Fruit fly (Drosophila melanogaster) whole organism, larva: Measurements from ENCODE around the gene Ns4.

Experiments used
- noc ChIP-seq: fragments of 200-800 bp; sonication (Bioruptor generic); optimal IDR thresholded peaks from 3 replicates; lab custom pipeline; 2019; ENCODE audit warnings: missing biosample characterization, mild to moderate bottlenecking, missing genetic modification characterization, moderate library complexity

Ns4 gene

DNA sequence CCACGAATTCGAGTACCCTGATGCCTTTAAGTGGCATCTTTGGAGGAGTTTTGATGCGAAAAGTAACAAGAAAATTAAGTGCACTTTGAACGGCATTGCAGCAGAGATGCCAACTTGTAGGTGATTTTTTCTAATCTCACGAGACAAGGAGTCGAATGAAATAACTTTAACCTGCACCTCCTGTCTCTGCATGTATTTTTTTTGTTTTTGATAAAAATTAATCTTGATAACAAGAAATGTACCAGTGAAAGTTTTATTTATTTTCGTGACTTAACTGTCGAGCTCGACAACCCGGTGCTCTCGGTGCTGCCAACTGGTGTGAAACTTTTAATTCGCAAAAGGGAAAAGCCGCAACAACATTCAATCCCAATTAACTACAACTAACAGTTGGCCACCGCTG lies at the start of gene Ns4, which contains the start of gene Amacr:
Ns4 (plus strand) TSS at position 317 of the 400 bp plus-strand sequence.
Amacr (minus strand) TSS at position 182 of the 400 bp plus-strand sequence.
- peak; percentile 67 for TF ChIP-seq noc (tag; lab: Kevin White, UChicago)

DNA sequence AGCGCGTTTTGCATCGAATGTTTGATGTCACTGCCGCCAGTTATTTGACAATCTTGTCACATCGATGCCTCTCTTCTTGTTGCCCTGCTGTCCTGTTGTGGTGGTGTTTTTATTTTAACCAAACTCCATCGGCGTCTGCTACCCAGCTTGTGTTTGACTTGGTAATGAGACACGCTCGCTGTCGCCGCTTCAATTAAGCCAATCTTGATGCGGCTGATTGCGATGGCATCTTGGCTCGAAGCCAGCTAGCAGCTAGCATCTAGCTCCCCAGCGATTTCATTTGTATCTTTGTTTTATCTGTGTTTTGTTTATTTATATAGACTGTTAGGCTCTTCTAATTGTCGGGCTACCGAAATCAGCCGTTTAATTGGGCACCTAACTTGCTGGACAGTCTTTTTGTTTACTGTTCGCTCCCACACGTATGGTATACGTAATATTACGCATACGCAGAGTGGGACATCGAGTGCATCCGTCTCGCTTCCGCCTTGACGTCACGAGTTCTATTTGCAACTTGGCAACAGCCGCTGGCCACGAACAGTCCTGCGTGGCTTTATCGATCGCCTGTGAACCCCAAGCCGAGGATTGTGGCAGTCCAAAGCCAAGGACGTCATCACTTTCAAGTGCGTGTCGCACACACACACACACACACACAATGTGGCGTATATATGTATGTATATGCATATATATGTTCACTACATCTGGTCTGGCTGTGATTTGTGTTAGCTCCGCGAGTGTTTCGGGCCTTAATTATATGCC lies 47.6 kb upstream of the Ns4 start:
- TF ChIP-seq noc (tag; lab: Kevin White, UChicago) = no peak

DNA sequence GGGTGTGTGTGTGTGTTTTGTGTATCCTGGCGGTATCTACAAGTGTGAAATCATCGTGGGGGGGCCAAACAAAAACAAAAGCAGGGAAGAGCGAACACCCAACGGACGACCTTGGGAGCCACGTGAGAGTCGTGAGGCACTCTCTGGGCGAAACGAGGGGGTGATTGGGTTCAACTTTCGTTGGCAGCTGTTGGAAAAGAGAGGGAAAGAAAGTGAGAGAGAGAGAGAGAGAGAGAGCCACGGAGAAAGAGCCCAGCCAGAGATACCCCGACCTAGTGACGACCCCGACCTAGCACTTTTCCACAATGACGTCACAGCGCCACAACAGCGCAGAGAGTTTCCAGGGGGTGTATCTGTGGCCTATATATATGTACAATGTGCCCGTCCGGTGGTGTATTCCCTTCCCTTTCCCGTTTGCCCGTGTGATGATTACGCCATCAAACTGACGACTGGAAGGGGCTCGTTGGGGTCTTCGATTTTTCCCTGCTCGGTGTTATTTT lies 46.4 kb upstream of the Ns4 start:
- no peak for TF ChIP-seq noc (tag; lab: Kevin White, UChicago)

DNA sequence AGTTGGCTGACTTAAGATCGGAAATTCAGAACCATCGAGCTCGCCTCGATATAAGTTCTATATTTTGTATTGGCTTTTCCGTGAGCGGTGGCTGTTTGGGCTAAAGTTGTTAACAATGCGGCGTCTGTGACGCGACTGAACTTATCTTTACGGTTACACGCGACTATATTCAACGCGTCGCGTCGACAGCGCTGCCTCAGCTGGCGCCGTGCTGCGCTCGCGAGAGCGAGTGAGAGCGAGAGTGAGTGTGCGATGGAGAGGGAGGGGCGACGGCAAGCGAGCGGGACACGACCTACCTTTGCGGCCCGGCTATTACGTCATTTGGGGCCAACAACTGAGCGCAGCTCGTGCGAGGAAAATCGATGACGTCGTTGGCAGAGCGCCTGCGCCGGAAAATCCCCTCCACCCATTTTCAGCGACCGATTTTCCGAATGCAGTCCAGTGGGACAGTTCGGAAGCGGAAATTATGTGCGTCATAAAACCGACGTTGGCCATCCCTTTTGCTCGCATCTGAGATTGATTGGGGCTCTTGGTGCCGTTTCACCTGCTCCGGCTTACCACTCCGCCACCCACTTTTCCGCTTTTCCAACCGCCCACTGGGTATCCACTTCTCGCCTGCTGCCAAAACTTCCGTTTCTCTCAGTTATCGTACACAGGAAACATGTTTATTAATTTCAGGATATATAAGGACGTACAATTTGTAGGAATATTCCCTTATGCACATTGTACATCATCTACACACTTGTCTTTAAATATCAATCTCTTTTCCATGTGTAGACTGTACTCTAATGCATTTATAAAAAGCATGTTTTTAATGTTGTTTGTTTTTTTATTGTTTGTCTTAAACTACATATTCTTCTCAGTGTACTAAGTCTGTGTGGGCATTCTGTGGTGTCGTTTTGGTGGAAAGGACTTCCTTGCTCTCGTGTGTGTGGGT lies 37.5 kb upstream of the Ns4 start, which contains the start of gene Hr38:
Hr38 (minus strand) TSS at position 121 of the 937 bp plus-strand sequence.
- TF ChIP-seq noc (tag; lab: Kevin White, UChicago) = peak; percentile 13

DNA sequence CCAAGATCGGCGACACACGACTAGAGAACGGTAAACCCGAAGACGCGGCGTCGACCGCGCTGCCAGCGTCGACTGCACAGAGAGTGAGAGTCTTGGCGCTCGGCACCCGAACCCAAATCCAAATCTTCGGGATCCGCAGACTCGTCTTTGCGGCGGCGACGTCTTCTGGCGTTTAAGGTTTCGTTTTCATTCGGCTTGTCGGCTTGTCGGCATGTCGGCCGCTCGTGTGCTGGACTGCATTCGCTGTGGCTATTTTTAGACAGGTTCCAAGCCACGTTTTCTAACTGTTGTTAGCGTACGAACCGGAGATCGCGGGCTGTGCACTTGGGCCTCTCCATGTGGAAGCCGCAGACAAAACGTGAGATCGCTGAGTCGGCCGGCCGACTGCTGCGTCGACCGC lies 36.2 kb upstream of the Ns4 start:
- TF ChIP-seq noc (tag; lab: Kevin White, UChicago) = no peak

DNA sequence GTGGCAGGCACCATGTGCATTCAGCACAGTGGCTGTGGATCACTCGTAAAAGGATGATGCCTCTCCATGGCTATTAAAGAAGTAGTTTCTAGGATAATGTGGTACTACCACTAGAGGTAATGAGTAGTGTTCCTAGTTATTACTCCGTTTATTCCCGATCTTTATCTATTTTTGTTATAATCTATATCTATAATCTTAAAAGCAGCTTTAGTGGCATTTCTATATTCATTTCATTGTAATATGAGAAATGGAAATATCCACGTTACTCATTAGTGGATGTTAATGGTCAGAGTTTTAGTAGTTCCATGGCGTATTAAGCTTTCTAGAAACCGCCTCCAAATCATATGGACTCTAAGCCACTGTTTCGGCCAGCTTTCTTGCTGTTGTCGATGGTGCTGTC lies 35.6 kb upstream of the Ns4 start:
- no peak for TF ChIP-seq noc (tag; lab: Kevin White, UChicago)

DNA sequence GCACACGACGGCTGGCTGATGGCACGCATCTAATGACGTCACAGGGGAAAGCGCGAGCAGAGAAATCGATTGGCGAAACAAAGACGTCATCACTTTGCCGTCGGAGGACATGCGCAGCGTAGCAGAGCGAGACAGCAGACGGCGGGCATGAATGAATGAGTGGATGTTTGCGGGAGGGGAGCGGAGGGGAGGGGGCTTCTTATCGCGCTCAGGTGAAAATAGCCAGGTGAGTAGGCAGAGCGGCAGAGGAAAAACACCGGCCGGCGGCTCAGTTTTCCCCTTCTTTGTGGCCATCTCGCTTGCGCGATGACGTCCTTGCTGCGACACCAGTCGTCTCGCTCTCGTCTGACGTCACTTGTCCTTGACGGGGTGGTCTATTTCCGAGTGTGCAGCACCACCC lies 32.3 kb upstream of the Ns4 start:
- no peak for TF ChIP-seq noc (tag; lab: Kevin White, UChicago)

DNA sequence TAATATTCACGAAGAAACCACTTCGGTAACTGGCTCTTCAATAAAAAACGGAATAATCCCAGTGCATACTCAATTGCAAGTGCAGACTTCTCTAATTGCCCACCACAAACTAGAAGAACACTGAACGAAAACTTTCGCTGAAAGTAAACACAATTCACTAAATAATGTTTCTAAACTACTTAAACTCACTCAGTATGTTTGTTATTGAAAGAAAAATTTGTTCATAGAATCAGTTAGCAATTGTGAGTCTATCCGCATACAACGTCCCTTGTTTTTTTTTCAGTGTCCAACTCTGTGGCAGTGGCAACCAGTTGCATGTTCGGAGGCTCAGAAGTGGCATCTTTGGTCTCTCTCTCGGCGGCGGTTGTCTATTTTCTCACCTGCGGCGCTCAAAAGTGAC lies 30.8 kb upstream of the Ns4 start:
- TF ChIP-seq noc (tag; lab: Kevin White, UChicago) = no peak

DNA sequence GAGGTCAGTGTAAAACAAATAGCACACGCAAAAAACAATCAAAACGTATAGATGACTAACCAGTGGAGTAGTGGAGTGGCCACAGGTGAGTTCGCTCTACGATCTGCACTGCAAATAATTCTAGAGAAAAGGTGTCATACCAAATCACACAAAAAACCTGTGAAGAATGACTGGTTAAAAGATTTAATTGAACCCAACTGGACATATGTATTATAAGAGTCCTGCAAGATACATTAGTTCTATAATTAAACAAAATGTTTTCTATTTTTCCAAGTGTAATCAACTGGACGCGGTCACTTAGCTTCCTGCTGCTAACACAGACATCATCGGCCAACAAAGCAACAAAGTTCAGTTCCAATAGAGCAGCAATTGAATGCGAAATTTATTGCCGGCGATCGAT lies 28.3 kb upstream of the Ns4 start:
- TF ChIP-seq noc (tag; lab: Kevin White, UChicago) = no peak

DNA sequence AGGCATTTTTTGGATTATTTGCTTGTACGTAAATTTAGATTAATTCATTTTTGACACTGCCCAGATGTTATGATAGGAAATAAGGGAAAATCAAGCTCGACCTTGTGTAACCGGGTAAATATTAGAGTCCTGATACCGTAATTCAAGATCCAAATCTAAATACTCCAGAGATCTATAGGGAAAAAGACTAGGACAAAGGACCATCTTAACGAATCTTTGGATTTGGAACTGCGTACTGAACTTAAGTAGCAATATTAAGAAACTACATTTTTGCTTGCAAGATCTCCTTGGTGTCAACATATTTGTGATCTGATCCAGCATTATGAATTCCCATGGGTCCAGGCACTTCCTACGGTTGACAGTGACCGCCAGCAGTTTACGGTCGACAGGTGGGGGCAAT lies 25.8 kb upstream of the Ns4 start, which contains the start of gene CG9316:
CG9316 (minus strand) TSS at position 101 of the 400 bp plus-strand sequence.
- no peak for TF ChIP-seq noc (tag; lab: Kevin White, UChicago)

DNA sequence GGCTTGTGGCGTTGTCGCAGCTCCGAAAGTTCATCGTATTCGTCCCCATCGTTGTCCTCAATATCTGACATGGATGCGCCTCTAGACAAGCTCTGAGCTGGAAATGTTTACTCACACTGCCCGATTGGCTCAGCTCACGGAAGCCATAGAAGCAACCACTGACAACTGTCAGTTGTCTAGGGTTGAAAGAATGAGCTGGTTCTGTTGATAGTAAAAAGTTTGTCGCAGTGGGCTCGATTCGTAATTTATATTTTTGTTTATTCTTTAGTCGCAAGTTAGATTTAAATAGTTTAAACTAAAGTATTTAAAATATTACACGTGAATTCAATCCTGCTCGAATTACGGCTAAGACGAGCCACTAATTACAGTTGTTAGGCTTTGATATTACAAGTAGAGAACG lies 22.1 kb upstream of the Ns4 start, which contains the start of gene CarT:
CarT (minus strand) TSS at position 101 of the 400 bp plus-strand sequence.
- TF ChIP-seq noc (tag; lab: Kevin White, UChicago) = no peak

DNA sequence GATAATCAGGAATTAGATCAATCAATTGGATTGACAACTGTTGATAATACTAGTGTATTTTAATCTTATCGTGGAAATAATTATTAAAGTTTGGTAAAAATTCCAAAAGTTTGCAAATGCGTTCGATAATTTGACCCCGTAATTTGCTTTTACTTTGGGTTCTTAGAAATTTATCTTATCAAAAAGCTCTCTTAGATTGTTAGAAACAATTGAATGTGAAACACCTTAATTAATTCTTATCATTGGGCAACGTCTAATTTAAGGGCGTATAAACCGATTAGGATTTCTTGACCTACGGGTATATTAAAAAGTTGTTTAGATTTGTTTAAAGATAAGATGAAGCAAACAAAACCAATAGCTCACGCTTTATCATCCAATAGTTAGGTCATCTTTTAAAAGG lies 19.3 kb upstream of the Ns4 start:
- no peak for TF ChIP-seq noc (tag; lab: Kevin White, UChicago)

DNA sequence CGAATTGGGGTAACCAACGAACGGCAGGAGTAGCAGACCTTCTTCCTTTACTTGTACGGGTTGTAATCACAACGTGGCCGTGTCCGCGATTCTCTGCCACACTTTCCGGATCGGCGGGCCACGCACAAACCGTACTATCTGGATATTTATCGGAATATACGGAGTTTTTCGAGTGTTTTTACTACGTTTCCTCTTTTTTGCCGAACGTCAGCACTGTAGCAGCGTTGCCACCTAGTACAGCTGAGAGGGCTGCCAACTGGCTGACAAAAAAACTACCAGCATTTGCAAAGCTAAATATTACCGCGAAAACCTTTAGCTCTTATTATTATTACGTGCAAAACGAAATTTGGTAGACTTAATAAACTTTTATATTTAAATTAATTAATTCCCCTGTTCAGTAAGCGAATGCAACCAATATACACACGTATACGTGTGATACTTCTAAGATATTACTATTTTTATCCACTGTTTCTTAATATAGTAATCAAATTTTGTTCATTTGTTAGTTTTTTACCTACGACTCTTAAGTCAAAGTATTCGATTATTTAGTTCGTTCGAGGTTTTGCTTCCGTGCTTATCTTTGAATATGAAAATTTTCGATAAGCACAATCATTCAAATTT lies 18.1 kb upstream of the Ns4 start, which contains the start of gene TM9SF2:
TM9SF2 (minus strand) TSS at position 244 of the 621 bp plus-strand sequence.
- no peak for TF ChIP-seq noc (tag; lab: Kevin White, UChicago)

DNA sequence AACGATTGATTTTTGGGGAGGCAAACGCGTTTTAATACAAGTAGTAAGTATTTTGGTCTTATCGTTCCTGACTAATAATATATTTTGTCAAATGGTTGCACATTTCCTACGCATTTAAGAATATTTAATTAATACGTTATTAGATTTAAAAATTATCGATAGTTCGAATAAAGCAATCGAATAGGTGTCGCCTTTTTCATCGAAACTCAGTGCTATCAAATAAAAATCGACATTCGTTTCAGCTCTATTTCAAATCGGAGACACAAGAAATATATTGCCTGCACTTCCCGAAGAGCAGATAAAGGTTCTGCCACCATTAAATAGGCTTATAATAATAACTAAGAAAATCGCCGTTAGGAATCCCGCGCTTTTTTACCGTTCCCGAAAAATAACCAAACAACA lies 17.6 kb upstream of the Ns4 start:
- no peak for TF ChIP-seq noc (tag; lab: Kevin White, UChicago)

DNA sequence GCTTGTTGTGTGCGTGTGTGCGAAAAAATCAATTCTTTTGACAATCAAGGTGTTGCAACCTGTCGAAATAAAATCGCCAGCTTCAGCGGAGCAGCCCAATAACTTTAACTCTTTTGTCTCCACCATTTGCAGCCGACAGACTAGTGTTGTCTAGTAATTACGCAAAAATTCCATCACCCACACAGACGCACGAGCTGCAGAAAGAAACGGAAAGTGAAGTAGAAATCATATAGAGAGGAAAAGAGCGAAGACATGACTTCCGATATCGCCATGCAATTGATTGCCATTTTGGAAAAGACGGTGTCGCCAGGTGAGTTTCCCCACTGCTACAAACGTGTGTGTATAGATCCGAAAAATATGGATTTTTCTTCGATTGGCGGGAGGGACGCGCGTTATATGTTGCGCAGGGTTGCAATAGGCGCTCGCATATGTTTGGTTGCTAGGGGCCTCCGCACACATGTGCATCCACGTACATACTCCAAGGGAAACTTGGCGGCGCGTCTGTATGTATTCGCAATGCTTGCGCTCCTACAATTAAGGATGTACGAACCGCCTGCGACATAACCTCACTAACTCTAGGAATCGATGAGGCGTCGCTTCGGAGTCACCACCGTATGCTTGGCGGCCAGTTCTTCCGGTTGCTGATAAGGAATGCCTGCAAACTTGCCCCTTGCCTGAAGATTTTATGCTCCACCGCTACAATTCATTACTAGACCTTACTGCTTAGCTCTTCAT lies 17.0 kb upstream of the Ns4 start:
- no peak for TF ChIP-seq noc (tag; lab: Kevin White, UChicago)
